Fruit fly (Drosophila melanogaster) whole organism: ENCODE data around the gene CG17601.

Experiments used
- pan ChIP-seq: fragments of >200 bp; optimal IDR thresholded peaks from 2 replicates; lab custom pipeline; 2017
- psq ChIP-seq: fragments of >200 bp; optimal IDR thresholded peaks from 2 replicates; lab custom pipeline; 2017
- usp ChIP-seq: fragments of >200 bp; optimal IDR thresholded peaks from 2 replicates; lab custom pipeline; 2017; ENCODE audit warnings: missing biosample characterization, missing genetic modification characterization, mixed read lengths

- TF ChIP-seq usp (GFP tag; lab: Kevin White, UChicago): no peak
- TF ChIP-seq psq: no peak
- no peak for TF ChIP-seq pan (lab: Kevin White, UChicago)
Observed at dm6 chrX:22527210-22527609, 19.7 kb upstream of the CG17601 start.
